Fruit fly (Drosophila melanogaster) whole organism, adult: ENCODE measurements around the gene Pcd.

Experiments
- CG11617 ChIP-seq: fragments of 200-800 bp; sonication (Bioruptor generic); optimal IDR thresholded peaks from 2 replicates; lab custom pipeline; 2017; ENCODE audit warnings: mild to moderate bottlenecking, missing biosample characterization, missing genetic modification reagents, missing genetic modification characterization
- CG12768 ChIP-seq: fragments of 200-800 bp; sonication (Bioruptor generic); optimal IDR thresholded peaks from 2 replicates; lab custom pipeline; 2017; ENCODE audit warnings: missing biosample characterization, missing genetic modification characterization, mild to moderate bottlenecking, moderate library complexity, missing genetic modification reagents
- CG14711 ChIP-seq: fragments of 200-800 bp; sonication (Bioruptor generic); optimal IDR thresholded peaks from 2 replicates; lab custom pipeline; 2018; ENCODE audit warnings: missing biosample characterization, mild to moderate bottlenecking, missing genetic modification characterization, moderate library complexity
- CG1620 ChIP-seq: fragments of 200-800 bp; sonication (Bioruptor generic); optimal IDR thresholded peaks from 2 replicates; lab custom pipeline; 2016; ENCODE audit warnings: missing biosample characterization, missing genetic modification characterization
- CG33017 ChIP-seq: fragments of 200-800 bp; sonication (Bioruptor generic); optimal IDR thresholded peaks from 2 replicates; lab custom pipeline; 2018; ENCODE audit warnings: missing biosample characterization, mild to moderate bottlenecking, missing genetic modification characterization, moderate library complexity
- CG5204 ChIP-seq: fragments of 200-800 bp; sonication (Bioruptor generic); optimal IDR thresholded peaks from 2 replicates; lab custom pipeline; 2016; ENCODE audit warnings: missing biosample characterization, missing genetic modification characterization
- CG7045 ChIP-seq: fragments of 200-800 bp; sonication (Bioruptor generic); optimal IDR thresholded peaks from 2 replicates; lab custom pipeline; 2017; ENCODE audit warnings: missing biosample characterization, mild to moderate bottlenecking, missing genetic modification characterization
- CG7101 ChIP-seq: fragments of 200-800 bp; sonication (Bioruptor generic); optimal IDR thresholded peaks from 2 replicates; lab custom pipeline; 2018; ENCODE audit warnings: missing biosample characterization, mild to moderate bottlenecking, missing genetic modification characterization, moderate library complexity
- Clk ChIP-seq: fragments of 200-800 bp; sonication (Bioruptor generic); optimal IDR thresholded peaks from 2 replicates; lab custom pipeline; 2017; ENCODE audit warnings: missing biosample characterization, missing genetic modification characterization
- Crg-1 ChIP-seq: fragments of 200-800 bp; sonication (Bioruptor generic); optimal IDR thresholded peaks from 2 replicates; lab custom pipeline; 2016; ENCODE audit warnings: missing biosample characterization, missing genetic modification characterization
- Hr96 ChIP-seq: fragments of 200-800 bp; sonication (Bioruptor generic); optimal IDR thresholded peaks from 2 replicates; lab custom pipeline; 2016; ENCODE audit warnings: missing biosample characterization, missing genetic modification characterization
- Mnt ChIP-seq: fragments of 200-800 bp; sonication (Bioruptor generic); optimal IDR thresholded peaks from 2 replicates; lab custom pipeline; 2016; ENCODE audit warnings: missing biosample characterization, mild to moderate bottlenecking, missing genetic modification characterization
- bab1 ChIP-seq: fragments of 200-800 bp; sonication (Bioruptor generic); optimal IDR thresholded peaks from 3 replicates; lab custom pipeline; 2019; ENCODE audit warnings: missing biosample characterization, mild to moderate bottlenecking, missing genetic modification characterization, moderate library complexity
- cic ChIP-seq: fragments of 200-800 bp; sonication (Bioruptor generic); optimal IDR thresholded peaks from 2 replicates; lab custom pipeline; 2017; ENCODE audit warnings: missing biosample characterization, mild to moderate bottlenecking, missing genetic modification characterization, moderate library complexity
- cnc ChIP-seq, 2 experiments: fragments of >200 bp; optimal IDR thresholded peaks; 2 replicates each; lab custom pipeline; 2017
- kay ChIP-seq: fragments of 200-800 bp; sonication (Bioruptor generic); peaks from one replicate; lab custom pipeline; 2016; ENCODE audit warnings: missing biosample characterization, missing genetic modification characterization, borderline replicate concordance
- ovo ChIP-seq: fragments of 200-800 bp; sonication (Bioruptor generic); optimal IDR thresholded peaks from 2 replicates; lab custom pipeline; 2016; ENCODE audit warnings: missing biosample characterization, missing genetic modification characterization
- pad ChIP-seq: fragments of 200-800 bp; sonication (Bioruptor generic); optimal IDR thresholded peaks from 3 replicates; lab custom pipeline; 2017; ENCODE audit warnings: missing biosample characterization, missing genetic modification characterization, mild to moderate bottlenecking, moderate library complexity, missing genetic modification reagents
- tj ChIP-seq: fragments of 200-800 bp; sonication (Bioruptor generic); optimal IDR thresholded peaks from 3 replicates; lab custom pipeline; 2017; ENCODE audit warnings: missing biosample characterization, mild to moderate bottlenecking, missing genetic modification characterization, moderate library complexity
- toe ChIP-seq: fragments of 200-800 bp; sonication (Bioruptor generic); optimal IDR thresholded peaks from 2 replicates; lab custom pipeline; 2016; ENCODE audit warnings: missing biosample characterization, missing genetic modification characterization

Gene Pcd

dm6 chr3R:29757226-29757625, 34.3 kb downstream of the Pcd start:
- TF ChIP-seq pad (GFP tag; lab: Kevin White, UChicago) (no peak), CG1620 (GFP tag; lab: Kevin White, UChicago) (no peak), Crg-1 (GFP tag; lab: Kevin White, UChicago) (no peak), CG14711 (tag; lab: Kevin White, UChicago) (no peak), kay (GFP tag; lab: Kevin White, UChicago) (no peak), ovo (no peak), CG11617 (GFP tag; lab: Kevin White, UChicago) (no peak), CG7101 (tag; lab: Kevin White, UChicago) (no peak), Mnt (GFP tag; lab: Kevin White, UChicago) (no peak), Hr96 (GFP tag; lab: Kevin White, UChicago) (no peak), CG7045 (GFP tag; lab: Kevin White, UChicago) (no peak), CG12768 (GFP tag; lab: Kevin White, UChicago) (no peak), bab1 (no peak), cic (GFP tag; lab: Kevin White, UChicago) (no peak), tj (GFP tag; lab: Kevin White, UChicago) (no peak), cnc (optimal IDR thresholded peaks at IDR 0.05; lab: Kevin White, UChicago) (no peak), toe (no peak), Clk (GFP tag; lab: Kevin White, UChicago) (no peak), CG5204 (GFP tag; lab: Kevin White, UChicago) (no peak), CG33017 (no peak)

- TF ChIP-seq ovo (no peak), CG14711 (tag; lab: Kevin White, UChicago) (no peak), cic (GFP tag; lab: Kevin White, UChicago) (no peak), CG33017 (no peak), kay (GFP tag; lab: Kevin White, UChicago) (no peak), CG1620 (GFP tag; lab: Kevin White, UChicago) (no peak), CG7045 (GFP tag; lab: Kevin White, UChicago) (no peak), CG7101 (tag; lab: Kevin White, UChicago) (no peak), pad (GFP tag; lab: Kevin White, UChicago) (no peak), Mnt (GFP tag; lab: Kevin White, UChicago) (no peak), CG11617 (GFP tag; lab: Kevin White, UChicago) (no peak), toe (no peak), tj (GFP tag; lab: Kevin White, UChicago) (no peak), Hr96 (GFP tag; lab: Kevin White, UChicago) (no peak), bab1 (no peak), Clk (GFP tag; lab: Kevin White, UChicago) (no peak), cnc (optimal IDR thresholded peaks at IDR 0.05; lab: Kevin White, UChicago) (no peak), CG5204 (GFP tag; lab: Kevin White, UChicago) (no peak), CG12768 (GFP tag; lab: Kevin White, UChicago) (no peak)
Measured at dm6 chr3R:29757681-29758080, 34.7 kb downstream of the Pcd start.

- no peak for TF ChIP-seq Hr96 (GFP tag; lab: Kevin White, UChicago)
- no peak for TF ChIP-seq Mnt (GFP tag; lab: Kevin White, UChicago)
- no peak for TF ChIP-seq cnc (optimal IDR thresholded peaks at IDR 0.05; lab: Kevin White, UChicago)
- TF ChIP-seq Crg-1 (GFP tag; lab: Kevin White, UChicago) = no peak
- no peak for TF ChIP-seq CG7045 (GFP tag; lab: Kevin White, UChicago)
- TF ChIP-seq tj (GFP tag; lab: Kevin White, UChicago) = no peak
- no peak for TF ChIP-seq CG12768 (GFP tag; lab: Kevin White, UChicago)
- TF ChIP-seq kay (GFP tag; lab: Kevin White, UChicago) = no peak
- TF ChIP-seq CG11617 (GFP tag; lab: Kevin White, UChicago) = no peak
- TF ChIP-seq cic (GFP tag; lab: Kevin White, UChicago) = no peak
- TF ChIP-seq toe = no peak
- TF ChIP-seq pad (GFP tag; lab: Kevin White, UChicago) = no peak
- TF ChIP-seq CG1620 (GFP tag; lab: Kevin White, UChicago) = no peak
- no peak for TF ChIP-seq bab1
Measured at dm6 chr3R:29758129-29758733, 35.3 kb downstream of the Pcd start.

- TF ChIP-seq cnc (optimal IDR thresholded peaks at IDR 0.05; lab: Kevin White, UChicago) = no peak
Measured at dm6 chr3R:29758734-29759131, 35.8 kb downstream of the Pcd start.

DNA sequence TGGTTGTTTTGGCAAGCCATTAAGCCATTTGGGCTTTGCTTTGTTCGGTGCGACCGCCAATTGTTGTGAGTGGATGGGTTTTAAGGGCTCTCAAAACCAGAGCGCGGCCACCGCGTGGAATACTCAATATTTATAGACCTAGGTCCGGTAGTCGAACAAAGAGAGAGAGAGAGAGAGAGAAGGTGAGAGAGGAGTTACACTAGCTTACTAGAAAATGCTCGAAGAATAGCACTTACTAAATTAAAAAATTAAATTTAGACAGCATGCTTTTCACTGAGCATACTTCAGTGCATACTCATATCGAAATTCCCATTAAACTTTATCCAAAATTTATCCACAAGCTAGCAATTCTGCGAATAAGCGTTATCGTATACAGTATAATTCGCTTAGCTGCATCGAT, 37.1 kb downstream of the Pcd start:
- no peak for TF ChIP-seq toe

DNA sequence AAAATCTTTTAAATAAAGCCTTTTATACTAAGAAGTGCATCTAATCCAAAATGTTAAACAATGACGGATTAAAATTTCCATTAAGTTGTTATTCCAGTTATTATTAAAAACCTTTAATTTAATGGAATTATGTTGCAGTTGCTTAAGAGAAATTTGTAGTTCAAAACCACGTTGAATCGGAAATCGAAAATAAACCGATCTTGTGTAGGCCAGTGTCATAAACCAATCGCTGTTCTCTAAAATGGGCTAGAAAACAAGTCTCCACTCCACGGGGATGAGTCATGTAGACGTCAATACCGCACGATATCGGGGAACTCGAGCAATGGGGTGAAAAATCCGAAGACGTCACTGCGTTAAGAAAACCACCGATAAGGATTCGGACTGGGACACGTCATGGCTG, 38.6 kb downstream of the Pcd start:
- TF ChIP-seq kay (GFP tag; lab: Kevin White, UChicago) (peak; percentile 90), toe (no peak), ovo (no peak), CG5204 (GFP tag; lab: Kevin White, UChicago) (no peak)

DNA sequence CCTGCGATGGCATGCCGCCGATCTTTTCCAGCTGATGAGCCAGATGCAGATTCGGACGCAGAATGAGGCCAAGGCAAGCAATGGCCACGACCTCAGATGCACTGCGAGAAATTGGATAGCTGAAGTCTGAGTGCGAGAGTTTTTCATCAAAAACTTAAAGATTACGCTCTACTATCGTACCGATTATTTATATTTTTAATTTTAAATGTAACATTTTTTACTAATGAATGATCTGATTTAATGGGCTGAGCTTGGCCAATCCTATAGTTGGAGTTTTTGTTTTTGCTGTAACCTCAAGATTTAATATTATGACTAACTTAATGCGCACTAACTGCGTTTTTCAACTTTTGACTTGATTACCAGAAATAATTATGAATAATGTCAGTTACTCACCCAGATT, 39.3 kb downstream of the Pcd start:
- no peak for TF ChIP-seq CG5204 (GFP tag; lab: Kevin White, UChicago)
- no peak for TF ChIP-seq CG12768 (GFP tag; lab: Kevin White, UChicago)
- no peak for TF ChIP-seq CG33017
- TF ChIP-seq CG14711 (tag; lab: Kevin White, UChicago) = no peak
- no peak for TF ChIP-seq ovo
- TF ChIP-seq Mnt (GFP tag; lab: Kevin White, UChicago) = no peak
- no peak for TF ChIP-seq Clk (GFP tag; lab: Kevin White, UChicago)
- no peak for TF ChIP-seq CG7045 (GFP tag; lab: Kevin White, UChicago)
